Worm (Caenorhabditis elegans): Measurements from ENCODE around the gene F29B9.8.

DNA sequence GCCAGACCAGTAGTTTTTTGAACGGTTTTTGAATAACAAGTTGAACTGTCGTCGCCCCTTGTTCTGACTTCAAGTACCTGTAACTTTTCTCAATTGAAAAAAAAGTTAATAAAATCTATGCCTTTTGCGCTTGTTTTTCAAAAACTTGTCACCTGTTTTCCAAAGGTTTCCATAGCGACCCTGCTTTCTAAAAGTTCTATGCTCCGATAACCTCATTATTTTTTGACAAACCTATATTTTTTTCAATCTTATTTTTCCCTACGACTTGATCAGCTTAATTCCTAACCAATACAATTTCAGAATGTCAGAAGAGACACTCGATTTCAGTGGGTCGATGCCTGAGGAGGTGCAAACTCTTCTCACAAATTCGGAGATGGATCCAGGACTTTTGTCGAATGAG is at the start of gene F29B9.8:
- TF ChIP-seq unc-3 (GFP tag; conservative IDR thresholded peaks at IDR 0.05) (no peak), unc-3 (tag; optimal IDR thresholded peaks at IDR 0.05) (no peak), ztf-16 (tag; optimal IDR thresholded peaks at IDR 0.05) (no peak), T23F11.4 (GFP tag; optimal IDR thresholded peaks at IDR 0.05) (no peak), pha-2 (tag; optimal IDR thresholded peaks at IDR 0.05) (no peak), ceh-30 (tag; optimal IDR thresholded peaks at IDR 0.05) (no peak), syd-9 (tag; optimal IDR thresholded peaks at IDR 0.05) (no peak), npax-4 (tag; optimal IDR thresholded peaks at IDR 0.05) (no peak), lim-6 (tag; optimal IDR thresholded peaks at IDR 0.05) (no peak)
